Worm (Caenorhabditis elegans): ENCODE measurements around the gene atf-7.
A peak's percentile ranks its signal among the peaks of the same experiment; 100 is the strongest.

Gene atf-7

ce11 chrIII:4461337-4461736 is 37.5 kb downstream of the atf-7 start:
- no peak for TF ChIP-seq unc-39 (tag; optimal IDR thresholded peaks at IDR 0.05)
- TF ChIP-seq ZK546.5 (tag; optimal IDR thresholded peaks at IDR 0.05) = no peak
- no peak for TF ChIP-seq nhr-28 (tag; optimal IDR thresholded peaks at IDR 0.05)
- TF ChIP-seq lin-15B (tag; optimal IDR thresholded peaks at IDR 0.05) = no peak
- no peak for TF ChIP-seq nhr-23 (tag; optimal IDR thresholded peaks at IDR 0.05)
- no peak for TF ChIP-seq fos-1 (tag; optimal IDR thresholded peaks at IDR 0.05)
- no peak for TF ChIP-seq nfya-1 (tag; optimal IDR thresholded peaks at IDR 0.05; ENCODE audit: insufficient read depth)

- TF ChIP-seq ceh-16 (tag; optimal IDR thresholded peaks at IDR 0.05) (no peak), tbx-2 (tag; optimal IDR thresholded peaks at IDR 0.05) (peak; percentile 22), R02D3.7 (tag; optimal IDR thresholded peaks at IDR 0.05) (no peak), nhr-12 (tag; optimal IDR thresholded peaks at IDR 0.05) (no peak), nfya-1 (tag; optimal IDR thresholded peaks at IDR 0.05; ENCODE audit: insufficient read depth) (no peak), lin-39 (tag; optimal IDR thresholded peaks at IDR 0.05) (peak; percentile 72), ama-1 (optimal IDR thresholded peaks at IDR 0.05) (no peak), nhr-25 (tag; optimal IDR thresholded peaks at IDR 0.05) (no peak), lin-15B (tag; optimal IDR thresholded peaks at IDR 0.05) (no peak)
Observed at ce11 chrIII:4460242-4460641, 38.6 kb downstream of the atf-7 start.

- TF ChIP-seq zag-1 (tag; optimal IDR thresholded peaks at IDR 0.05) = no peak
- TF ChIP-seq egl-5 (tag; optimal IDR thresholded peaks at IDR 0.05) = no peak
- no peak for TF ChIP-seq nhr-28 (tag; optimal IDR thresholded peaks at IDR 0.05)
- TF ChIP-seq nhr-23 (tag; optimal IDR thresholded peaks at IDR 0.05) = peak; percentile 40
- TF ChIP-seq elt-3 (tag; optimal IDR thresholded peaks at IDR 0.05) = no peak
- no peak for TF ChIP-seq ztf-4 (tag; optimal IDR thresholded peaks at IDR 0.05)
- TF ChIP-seq nhr-25 (tag; optimal IDR thresholded peaks at IDR 0.05) = peak; percentile 15
- no peak for TF ChIP-seq elt-2 (tag; optimal IDR thresholded peaks at IDR 0.05)
- TF ChIP-seq daf-12 (tag; optimal IDR thresholded peaks at IDR 0.05) = no peak
- no peak for TF ChIP-seq snpc-4 (tag; optimal IDR thresholded peaks at IDR 0.05)
- TF ChIP-seq fkh-10 (GFP tag; optimal IDR thresholded peaks at IDR 0.05) = no peak
- peak; percentile 63 for TF ChIP-seq nfya-1 (tag; optimal IDR thresholded peaks at IDR 0.05; ENCODE audit: insufficient read depth)
Observed at ce11 chrIII:4456579-4456978, 42.3 kb downstream of the atf-7 start.

- TF ChIP-seq nhr-77 (tag; optimal IDR thresholded peaks at IDR 0.05) = no peak
- TF ChIP-seq nhr-23 (tag; optimal IDR thresholded peaks at IDR 0.05) = no peak
- TF ChIP-seq ZK546.5 (tag; optimal IDR thresholded peaks at IDR 0.05) = no peak
- TF ChIP-seq daf-12 (tag; optimal IDR thresholded peaks at IDR 0.05) = no peak
- TF ChIP-seq unc-62 (GFP tag; optimal IDR thresholded peaks at IDR 0.05) = no peak
- no peak for TF ChIP-seq ceh-82 (tag; optimal IDR thresholded peaks at IDR 0.05)
- no peak for TF ChIP-seq fkh-2 (tag; optimal IDR thresholded peaks at IDR 0.05)
- TF ChIP-seq eor-1 (tag; optimal IDR thresholded peaks at IDR 0.05) = no peak
- no peak for TF ChIP-seq lin-15B (tag; optimal IDR thresholded peaks at IDR 0.05)
- TF ChIP-seq ceh-16 (tag; optimal IDR thresholded peaks at IDR 0.05) = no peak
- no peak for TF ChIP-seq nhr-43 (tag; optimal IDR thresholded peaks at IDR 0.05; ENCODE audit: poor library complexity, severe bottlenecking)
- TF ChIP-seq nhr-28 (tag; optimal IDR thresholded peaks at IDR 0.05) = no peak
- TF ChIP-seq ceh-28 (tag; optimal IDR thresholded peaks at IDR 0.05) = no peak
- no peak for TF ChIP-seq skn-1 (tag; optimal IDR thresholded peaks at IDR 0.05)
- no peak for TF ChIP-seq mdl-1 (tag; optimal IDR thresholded peaks at IDR 0.05)
- no peak for TF ChIP-seq elt-3 (tag; optimal IDR thresholded peaks at IDR 0.05)
- TF ChIP-seq tbx-2 (tag; optimal IDR thresholded peaks at IDR 0.05) = no peak
Observed at ce11 chrIII:4454919-4455318, 43.9 kb downstream of the atf-7 start.

ce11 chrIII:4453768-4454167 is 45.1 kb downstream of the atf-7 start:
- TF ChIP-seq nhr-237 (tag; optimal IDR thresholded peaks at IDR 0.05) (no peak), unc-62 (GFP tag; optimal IDR thresholded peaks at IDR 0.05) (peak; percentile 10), nhr-25 (tag; optimal IDR thresholded peaks at IDR 0.05) (peak; percentile 2), elt-1 (tag; optimal IDR thresholded peaks at IDR 0.05) (peak; percentile 76)

ce11 chrIII:4453301-4453700 is 45.5 kb downstream of the atf-7 start:
- peak; percentile 76 for TF ChIP-seq nfya-1 (tag; optimal IDR thresholded peaks at IDR 0.05; ENCODE audit: insufficient read depth)
- TF ChIP-seq daf-12 (tag; optimal IDR thresholded peaks at IDR 0.05) = no peak
